Worm (Caenorhabditis elegans) whole organism, L3 larva: Measurements from ENCODE around the gene snpc-1.1.
A peak's percentile ranks its signal among the peaks of the same experiment; 100 is the strongest.

Source experiments
- R02D3.7 ChIP-seq: fragments of 150-350 bp; optimal IDR thresholded peaks from 2 replicates; lab custom pipeline; 2014; ENCODE audit warnings: missing biosample characterization, missing genetic modification characterization
- ZK546.5 ChIP-seq: sonication (generic microtip); optimal IDR thresholded peaks from 2 replicates; lab custom pipeline; 2017; ENCODE audit warnings: missing biosample characterization, missing genetic modification characterization
- ama-1 ChIP-seq: fragments of 150-350 bp; optimal IDR thresholded peaks from 2 replicates; lab custom pipeline; 2018
- ceh-16 ChIP-seq: sonication (generic microtip); optimal IDR thresholded peaks from 2 replicates; lab custom pipeline; 2017; ENCODE audit warnings: missing biosample characterization, missing genetic modification characterization
- ceh-82 ChIP-seq: fragments of 150-350 bp; optimal IDR thresholded peaks from 2 replicates; lab custom pipeline; 2014; ENCODE audit warnings: missing biosample characterization, missing genetic modification characterization
- egl-27 ChIP-seq: sonication (generic microtip); optimal IDR thresholded peaks from 4 replicates; lab custom pipeline; 2017; ENCODE audit warnings: missing biosample characterization, missing genetic modification reagents, missing genetic modification characterization
- egl-5 ChIP-seq: fragments of 150-350 bp; optimal IDR thresholded peaks from 2 replicates; lab custom pipeline; 2017; ENCODE audit warnings: missing biosample characterization, missing genetic modification reagents, missing genetic modification characterization, inconsistent platforms
- eor-1 ChIP-seq, 2 experiments: fragments of 150-350 bp; optimal IDR thresholded peaks; 2 replicates each; lab custom pipeline; 2014 to 2018; ENCODE audit warnings: missing biosample characterization in 2 of 2, missing genetic modification characterization in 2 of 2
- fkh-10 ChIP-seq: sonication (generic microtip); optimal IDR thresholded peaks from 2 replicates; lab custom pipeline; 2017; ENCODE audit warnings: missing biosample characterization, missing genetic modification reagents, missing genetic modification characterization
- fkh-2 ChIP-seq: fragments of 150-350 bp; optimal IDR thresholded peaks from 2 replicates; lab custom pipeline; 2014; ENCODE audit warnings: missing biosample characterization, missing genetic modification reagents, missing genetic modification characterization
- fos-1 ChIP-seq: fragments of 150-350 bp; optimal IDR thresholded peaks from 2 replicates; lab custom pipeline; 2014; ENCODE audit warnings: missing biosample characterization, missing genetic modification characterization
- hmg-11 ChIP-seq: sonication (generic microtip); optimal IDR thresholded peaks from 2 replicates; lab custom pipeline; 2016; ENCODE audit warnings: missing genetic modification characterization, missing compliant biosample characterization
- lin-15B ChIP-seq: fragments of 150-350 bp; optimal IDR thresholded peaks from 2 replicates; lab custom pipeline; 2014; ENCODE audit warnings: missing biosample characterization, missing genetic modification characterization
- lin-39 ChIP-seq: fragments of 150-350 bp; optimal IDR thresholded peaks from 2 replicates; lab custom pipeline; 2018; ENCODE audit warnings: missing biosample characterization, missing genetic modification reagents, missing genetic modification characterization
- lsy-12 ChIP-seq: sonication (generic microtip); optimal IDR thresholded peaks from 2 replicates; lab custom pipeline; 2016; ENCODE audit warnings: mild to moderate bottlenecking, missing genetic modification characterization, missing compliant biosample characterization
- mml-1 ChIP-seq: fragments of 150-350 bp; sonication (generic microtip); optimal IDR thresholded peaks from 3 replicates; lab custom pipeline; 2014; ENCODE audit warnings: missing biosample characterization, missing genetic modification characterization
- nfya-1 ChIP-seq: sonication (generic microtip); optimal IDR thresholded peaks from 2 replicates; lab custom pipeline; 2017; ENCODE audit warnings: missing genetic modification characterization, mild to moderate bottlenecking, missing compliant biosample characterization, antibody characterized with exemption, moderate library complexity; ENCODE audit not compliant: insufficient read depth
- nhr-12 ChIP-seq: fragments of 150-350 bp; optimal IDR thresholded peaks from 2 replicates; lab custom pipeline; 2014; ENCODE audit warnings: missing biosample characterization, missing genetic modification characterization
- nhr-23 ChIP-seq: fragments of 150-350 bp; optimal IDR thresholded peaks from 2 replicates; lab custom pipeline; 2014; ENCODE audit warnings: missing biosample characterization, missing genetic modification reagents, missing genetic modification characterization
- nhr-237 ChIP-seq: fragments of 150-350 bp; optimal IDR thresholded peaks from 2 replicates; lab custom pipeline; 2014; ENCODE audit warnings: missing biosample characterization, missing genetic modification characterization
- nhr-25 ChIP-seq: sonication (generic microtip); optimal IDR thresholded peaks from 2 replicates; lab custom pipeline; 2017; ENCODE audit warnings: missing biosample characterization, missing genetic modification characterization
- nhr-28 ChIP-seq: fragments of 150-350 bp; optimal IDR thresholded peaks from 2 replicates; lab custom pipeline; 2014; ENCODE audit warnings: missing biosample characterization, missing genetic modification characterization
- nhr-43 ChIP-seq: sonication (generic microtip); optimal IDR thresholded peaks from 2 replicates; lab custom pipeline; 2016; ENCODE audit warnings: mild to moderate bottlenecking, missing genetic modification characterization, missing compliant biosample characterization; ENCODE audit not compliant: poor library complexity, severe bottlenecking
- nhr-67 ChIP-seq: fragments of 150-350 bp; optimal IDR thresholded peaks from 2 replicates; lab custom pipeline; 2014; ENCODE audit warnings: missing biosample characterization, missing genetic modification characterization
- nhr-76 ChIP-seq: fragments of 150-350 bp; sonication (generic microtip); optimal IDR thresholded peaks from 5 replicates; lab custom pipeline; 2014; ENCODE audit warnings: missing biosample characterization, missing genetic modification characterization
- pha-4 ChIP-seq: fragments of 150-350 bp; optimal IDR thresholded peaks from 2 replicates; lab custom pipeline; 2014; ENCODE audit warnings: missing biosample characterization, missing genetic modification reagents, missing genetic modification characterization
- pqm-1 ChIP-seq: fragments of 150-350 bp; optimal IDR thresholded peaks from 2 replicates; lab custom pipeline; 2017; ENCODE audit warnings: missing biosample characterization, missing genetic modification characterization, inconsistent platforms
- sea-2 ChIP-seq: fragments of 150-350 bp; sonication (generic microtip); optimal IDR thresholded peaks from 4 replicates; lab custom pipeline; 2014; ENCODE audit warnings: missing biosample characterization, missing genetic modification reagents, missing genetic modification characterization
- skn-1 ChIP-seq: fragments of 150-350 bp; optimal IDR thresholded peaks from 2 replicates; lab custom pipeline; 2014; ENCODE audit warnings: missing biosample characterization, missing genetic modification characterization
- snpc-4 ChIP-seq: fragments of 150-350 bp; optimal IDR thresholded peaks from 2 replicates; lab custom pipeline; 2014; ENCODE audit warnings: missing biosample characterization, missing genetic modification characterization
- tbx-2 ChIP-seq: sonication (generic microtip); optimal IDR thresholded peaks from 2 replicates; lab custom pipeline; 2016; ENCODE audit warnings: mild to moderate bottlenecking, missing genetic modification characterization, missing compliant biosample characterization
- unc-62 ChIP-seq: fragments of 150-350 bp; sonication (generic microtip); optimal IDR thresholded peaks from 4 replicates; lab custom pipeline; 2014; ENCODE audit warnings: missing biosample characterization, missing genetic modification reagents, missing genetic modification characterization
- zag-1 ChIP-seq: fragments of 150-350 bp; optimal IDR thresholded peaks from 2 replicates; lab custom pipeline; 2014; ENCODE audit warnings: missing biosample characterization, missing genetic modification characterization

Gene snpc-1.1

DNA sequence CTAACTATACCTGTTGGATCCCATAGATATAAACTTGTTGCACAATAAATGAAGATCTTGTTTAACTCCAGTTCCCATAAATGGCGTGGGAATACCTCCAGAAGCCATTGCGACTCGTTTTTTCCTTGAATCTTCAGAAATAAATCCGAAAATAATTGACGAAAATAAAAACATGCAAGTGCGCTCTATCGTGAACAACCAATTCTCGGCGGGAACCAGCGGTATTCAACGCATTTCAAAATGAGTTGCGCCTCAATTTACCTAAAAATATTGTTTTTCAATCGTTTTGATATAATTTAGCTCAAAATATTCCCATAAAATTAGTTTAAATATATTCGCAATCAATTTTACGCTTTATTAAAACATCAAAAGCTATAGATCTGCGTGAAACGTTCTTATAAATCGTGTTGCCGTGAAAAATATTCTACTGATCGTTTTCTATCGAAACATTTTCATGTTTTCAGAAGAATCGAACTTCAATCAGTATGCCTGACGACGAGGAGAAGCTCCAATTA lies at the start of gene snpc-1.1, which contains the start of gene spdl-1:
snpc-1.1 (minus strand) TSS at position 200 of the 515 bp plus-strand sequence.
spdl-1 (plus strand) TSS at position 465 of the 515 bp plus-strand sequence.
- TF ChIP-seq zag-1 (tag; lab: Kevin White, UChicago) (no peak), mml-1 (tag; lab: Kevin White, UChicago) (no peak), pha-4 (tag; lab: Kevin White, UChicago) (peak; percentile 51), hmg-11 (tag; lab: Kevin White, UChicago) (peak; percentile 14), lin-15B (tag; lab: Kevin White, UChicago) (peak; percentile 57), nfya-1 (tag; lab: Kevin White, UChicago) (peak; percentile 48)
- TF ChIP-seq, all 47 proteins: peak for 4

DNA sequence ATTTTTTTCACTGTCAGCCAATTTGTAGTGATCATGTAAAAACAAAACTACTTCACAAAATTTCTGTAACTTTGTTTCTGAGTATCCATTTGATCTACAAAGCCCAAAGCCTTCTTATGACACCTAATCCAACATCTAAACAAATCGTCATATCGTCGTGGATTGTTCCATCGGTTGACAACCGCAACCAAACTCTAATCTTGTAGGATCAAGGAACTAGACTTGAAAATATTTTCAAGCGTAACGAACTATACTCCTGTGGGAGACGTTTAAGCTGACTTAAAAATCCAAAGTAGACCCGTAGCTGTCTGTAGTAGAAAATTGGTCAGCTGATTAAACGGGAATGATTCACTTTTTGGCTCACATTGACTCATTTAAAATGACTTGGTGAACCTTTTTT lies 48.5 kb upstream of the snpc-1.1 start:
- TF ChIP-seq nfya-1 (tag; lab: Kevin White, UChicago) (no peak), nhr-12 (tag; lab: Kevin White, UChicago) (no peak), snpc-4 (tag; lab: Kevin White, UChicago) (no peak), lin-15B (tag; lab: Kevin White, UChicago) (no peak), ceh-82 (tag; lab: Kevin White, UChicago) (no peak), nhr-67 (tag; lab: Kevin White, UChicago) (no peak), nhr-43 (no peak), skn-1 (tag; lab: Kevin White, UChicago) (no peak), pqm-1 (tag; lab: Kevin White, UChicago) (no peak), unc-62 (GFP tag; lab: Kevin White, UChicago) (no peak)

DNA sequence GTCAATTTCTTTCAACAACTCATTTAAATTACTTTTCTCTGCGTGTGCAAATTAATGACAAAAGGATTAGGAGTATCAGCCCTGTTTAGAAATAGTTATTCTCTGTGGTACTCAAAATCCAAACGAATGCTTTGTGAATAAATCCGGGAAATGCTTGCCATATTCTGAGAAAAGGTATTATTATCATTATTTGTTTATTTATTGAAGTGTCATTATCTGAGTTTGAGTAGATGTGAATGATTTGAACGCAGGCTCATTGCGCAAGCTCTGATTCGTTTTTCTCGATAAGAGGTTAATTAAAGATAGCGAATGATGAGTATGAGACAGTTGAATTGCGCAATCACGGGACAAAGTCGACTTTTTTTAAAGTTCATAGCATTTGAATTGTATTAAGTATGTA lies 46.8 kb upstream of the snpc-1.1 start:
- TF ChIP-seq lin-39 (tag; lab: Kevin White, UChicago) (no peak), mml-1 (tag; lab: Kevin White, UChicago) (no peak), nhr-28 (tag; lab: Kevin White, UChicago) (no peak), ceh-16 (tag; lab: Kevin White, UChicago) (no peak), lin-15B (tag; lab: Kevin White, UChicago) (no peak), R02D3.7 (no peak), nhr-76 (tag; lab: Kevin White, UChicago) (no peak), tbx-2 (tag; lab: Kevin White, UChicago) (no peak), fkh-2 (no peak), lsy-12 (tag; lab: Kevin White, UChicago) (no peak), sea-2 (GFP tag; lab: Kevin White, UChicago) (no peak), fos-1 (no peak), hmg-11 (tag; lab: Kevin White, UChicago) (no peak), ama-1 (lab: Kevin White, UChicago) (no peak), nhr-25 (tag; lab: Kevin White, UChicago) (no peak), egl-5 (tag; lab: Kevin White, UChicago) (no peak), nhr-23 (tag; lab: Kevin White, UChicago) (no peak), egl-27 (tag; lab: Kevin White, UChicago) (no peak)

DNA sequence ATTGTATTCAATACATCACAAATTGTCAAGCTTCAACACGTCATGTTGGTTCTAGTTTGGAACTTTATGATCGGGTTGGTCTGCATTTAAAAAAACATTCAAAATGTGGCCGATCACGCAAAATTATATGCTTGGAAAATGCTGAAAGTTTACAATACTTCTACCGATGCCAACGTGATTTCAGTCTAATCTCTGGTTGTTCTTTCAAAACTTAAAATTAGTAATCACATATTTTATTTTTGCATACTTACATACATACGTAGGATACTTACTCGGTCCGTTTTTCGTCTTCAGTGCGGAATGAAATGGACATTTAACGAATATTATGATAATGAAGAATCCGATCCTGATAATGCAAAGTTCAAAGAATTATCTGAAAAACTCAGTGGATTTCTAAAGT lies 44.0 kb upstream of the snpc-1.1 start, which contains the start of gene srw-62:
srw-62 (plus strand) TSS at position 301 of the 400 bp plus-strand sequence.
- TF ChIP-seq lsy-12 (tag; lab: Kevin White, UChicago) (no peak), fkh-2 (no peak), nhr-237 (tag; lab: Kevin White, UChicago) (no peak), ZK546.5 (tag; lab: Kevin White, UChicago) (no peak), tbx-2 (tag; lab: Kevin White, UChicago) (no peak)
- TF ChIP-seq, all 47 proteins: peak for 0

DNA sequence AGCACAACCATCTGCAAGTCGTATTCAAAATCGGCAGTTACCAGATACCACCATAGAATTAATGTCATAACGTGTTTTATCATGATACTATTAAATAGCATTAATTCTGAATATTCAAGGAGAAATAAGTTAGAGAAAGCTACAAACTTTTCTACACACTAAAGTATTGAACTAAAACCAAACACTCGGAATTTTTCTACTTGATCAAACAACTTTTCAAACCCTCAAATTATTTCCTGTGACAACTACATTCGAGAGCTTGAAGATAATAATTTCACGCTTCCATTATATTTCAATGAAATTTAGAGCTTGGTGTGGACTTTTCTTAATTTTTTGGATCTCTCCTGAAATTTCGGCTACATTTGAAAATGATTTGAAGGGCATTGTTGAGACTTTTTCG lies 41.4 kb upstream of the snpc-1.1 start, which contains the start of gene irld-47:
irld-47 (minus strand) TSS at position 101 of the 400 bp plus-strand sequence.
- TF ChIP-seq nhr-12 (tag; lab: Kevin White, UChicago) (no peak), eor-1 (tag; optimal IDR thresholded peaks at IDR 0.05; lab: Kevin White, UChicago) (no peak), snpc-4 (tag; lab: Kevin White, UChicago) (no peak), ZK546.5 (tag; lab: Kevin White, UChicago) (no peak), fkh-10 (no peak), R02D3.7 (no peak), skn-1 (tag; lab: Kevin White, UChicago) (no peak), ama-1 (lab: Kevin White, UChicago) (no peak), zag-1 (tag; lab: Kevin White, UChicago) (no peak)
